Fruit fly (Drosophila melanogaster) Kc167 (cell line): Measurements from ENCODE around the gene CG46318.

Source experiments
- Myc ChIP-seq: fragments of >200 bp; optimal IDR thresholded peaks from 2 replicates; lab custom pipeline; 2017; ENCODE audit warnings: missing external identifiers
- Sin3A ChIP-seq: fragments of >200 bp; optimal IDR thresholded peaks from 2 replicates; lab custom pipeline; 2018; ENCODE audit warnings: missing external identifiers
- h ChIP-seq: fragments of >200 bp; optimal IDR thresholded peaks from 3 replicates; lab custom pipeline; 2018; ENCODE audit warnings: missing external identifiers
- insv ChIP-seq: fragments of >200 bp; optimal IDR thresholded peaks from 3 replicates; lab custom pipeline; 2018; ENCODE audit warnings: missing external identifiers
- psq ChIP-seq: fragments of >200 bp; optimal IDR thresholded peaks from 2 replicates; lab custom pipeline; 2017; ENCODE audit warnings: missing external identifiers
- ttk ChIP-seq: sonication (Bioruptor generic); optimal IDR thresholded peaks from 2 replicates; lab custom pipeline; 2017; ENCODE audit warnings: missing external identifiers

dm6 chr3R:18719767-18720341 is 39.5 kb downstream of the CG46318 start:
- no peak for TF ChIP-seq h (lab: Kevin White, UChicago)
- no peak for TF ChIP-seq psq
- no peak for TF ChIP-seq Myc
- no peak for TF ChIP-seq ttk
- TF ChIP-seq insv: no peak
- TF ChIP-seq Sin3A (lab: Kevin White, UChicago): no peak
